Fruit fly (Drosophila melanogaster) whole organism, embryonic: Measurements from ENCODE around the gene Enoph.
A peak's percentile ranks its signal among the peaks of the same experiment; 100 is the strongest.

Source experiments
- Adf1 ChIP-seq: fragments of 200-800 bp; sonication (Bioruptor generic); IDR thresholded peaks from 2 replicates; pipeline ENCODE4 v1.3.6; 2022; ENCODE audit warnings: missing biosample characterization, missing genetic modification characterization
- B-H1 ChIP-seq: fragments of 200-800 bp; sonication (Bioruptor generic); IDR thresholded peaks from 3 replicates; pipeline ENCODE4 v1.3.6; 2022; ENCODE audit warnings: missing biosample characterization, missing genetic modification characterization
- Bdp1 ChIP-seq: fragments of 200-800 bp; sonication (Bioruptor generic); optimal IDR thresholded peaks from 3 replicates; lab custom pipeline; 2016; ENCODE audit warnings: missing biosample characterization, missing genetic modification characterization
- BtbVII ChIP-seq: fragments of 200-800 bp; sonication (Bioruptor generic); optimal IDR thresholded peaks from 3 replicates; lab custom pipeline; 2017; ENCODE audit warnings: missing biosample characterization, mild to moderate bottlenecking, missing genetic modification characterization
- CG10565 ChIP-seq: fragments of 200-800 bp; sonication (Bioruptor generic); optimal IDR thresholded peaks from 3 replicates; lab custom pipeline; 2016; ENCODE audit warnings: missing biosample characterization, mild to moderate bottlenecking, missing genetic modification characterization
- CG11398 ChIP-seq: fragments of 200-800 bp; sonication (Bioruptor generic); optimal IDR thresholded peaks from 2 replicates; lab custom pipeline; 2016; ENCODE audit warnings: missing biosample characterization, missing genetic modification characterization
- CG11560 ChIP-seq: fragments of 200-800 bp; sonication (Bioruptor generic); IDR thresholded peaks from 3 replicates; pipeline ENCODE4 v1.3.6; 2022; ENCODE audit warnings: missing biosample characterization, missing genetic modification characterization
- CG13775 ChIP-seq: fragments of 200-800 bp; sonication (Bioruptor generic); optimal IDR thresholded peaks from 3 replicates; lab custom pipeline; 2017; ENCODE audit warnings: missing biosample characterization, mild to moderate bottlenecking, missing genetic modification characterization
- CG14667 ChIP-seq: fragments of 200-800 bp; sonication (Bioruptor generic); IDR thresholded peaks from 2 replicates; pipeline ENCODE4 v1.3.6; 2022; ENCODE audit warnings: missing biosample characterization, missing genetic modification characterization
- CG17612 ChIP-seq: fragments of 200-800 bp; sonication (Bioruptor generic); IDR thresholded peaks from 2 replicates; pipeline ENCODE4 v1.3.6; 2022; ENCODE audit warnings: missing biosample characterization, missing genetic modification characterization
- CG2202 ChIP-seq: fragments of 200-800 bp; sonication (Bioruptor generic); optimal IDR thresholded peaks from 2 replicates; lab custom pipeline; 2018; ENCODE audit warnings: missing biosample characterization, mild to moderate bottlenecking, missing genetic modification characterization
- CG2712 ChIP-seq: fragments of 200-800 bp; optimal IDR thresholded peaks from 3 replicates; lab custom pipeline; 2019; ENCODE audit warnings: missing biosample characterization, mild to moderate bottlenecking, missing genetic modification characterization, moderate library complexity
- CG31365 ChIP-seq: fragments of 200-800 bp; sonication (Bioruptor generic); optimal IDR thresholded peaks from 2 replicates; lab custom pipeline; 2018; ENCODE audit warnings: missing biosample characterization, mild to moderate bottlenecking, missing genetic modification characterization
- CG3726 ChIP-seq: fragments of 200-800 bp; sonication (Bioruptor generic); IDR thresholded peaks from 3 replicates; pipeline ENCODE4, ENCODE4 v1.3.6; 2022; ENCODE audit warnings: missing biosample characterization, missing genetic modification characterization
- CG4424 ChIP-seq: fragments of 200-800 bp; sonication (Bioruptor generic); optimal IDR thresholded peaks from 3 replicates; lab custom pipeline; 2016; ENCODE audit warnings: missing biosample characterization, missing genetic modification characterization
- CG4820 ChIP-seq: fragments of 200-800 bp; sonication (Bioruptor generic); optimal IDR thresholded peaks from 3 replicates; lab custom pipeline; 2016; ENCODE audit warnings: missing biosample characterization, missing genetic modification characterization
- CG4854 ChIP-seq: fragments of 200-800 bp; sonication (Bioruptor generic); optimal IDR thresholded peaks from 2 replicates; lab custom pipeline; 2016; ENCODE audit warnings: missing biosample characterization, missing genetic modification characterization, inconsistent platforms
- CG5180 ChIP-seq: fragments of 200-800 bp; sonication (Bioruptor generic); optimal IDR thresholded peaks from 3 replicates; lab custom pipeline; 2017; ENCODE audit warnings: missing biosample characterization, missing genetic modification characterization, mild to moderate bottlenecking, moderate library complexity, missing genetic modification reagents
- CG6272 ChIP-seq: fragments of 200-800 bp; sonication (Bioruptor generic); IDR thresholded peaks from 2 replicates; pipeline ENCODE4 v1.3.6; 2022; ENCODE audit warnings: missing biosample characterization, missing genetic modification characterization
- CG6813 ChIP-seq: fragments of 200-800 bp; sonication (Bioruptor generic); optimal IDR thresholded peaks from 2 replicates; lab custom pipeline; 2017; ENCODE audit warnings: missing biosample characterization, missing genetic modification characterization, mild to moderate bottlenecking, moderate library complexity, missing genetic modification reagents
- CG7963 ChIP-seq: fragments of 200-800 bp; sonication (Bioruptor generic); IDR thresholded peaks from 3 replicates; pipeline ENCODE4 v1.3.6; 2022; ENCODE audit warnings: missing biosample characterization, missing genetic modification characterization; ENCODE audit not compliant: partially characterized antibody
- CG8478 ChIP-seq: fragments of >200 bp; optimal IDR thresholded peaks from 2 replicates; lab custom pipeline; 2018
- CG8765 ChIP-seq: fragments of 200-800 bp; sonication (Bioruptor generic); IDR thresholded peaks from 2 replicates; pipeline ENCODE4 v1.3.6; 2022; ENCODE audit warnings: missing biosample characterization, missing genetic modification characterization
- CHES-1-like ChIP-seq: fragments of 200-800 bp; sonication (Bioruptor generic); optimal IDR thresholded peaks from 2 replicates; lab custom pipeline; 2016; ENCODE audit warnings: missing biosample characterization, missing genetic modification characterization
- Camta ChIP-seq: fragments of 200-800 bp; sonication (Bioruptor generic); optimal IDR thresholded peaks from 2 replicates; lab custom pipeline; 2016; ENCODE audit warnings: missing biosample characterization, missing genetic modification characterization
- CrebB ChIP-seq: fragments of 200-800 bp; sonication (Bioruptor generic); optimal IDR thresholded peaks from 3 replicates; lab custom pipeline; 2018; ENCODE audit warnings: missing biosample characterization, mild to moderate bottlenecking, missing genetic modification characterization
- D19A ChIP-seq: fragments of 200-800 bp; optimal IDR thresholded peaks from 3 replicates; lab custom pipeline; 2019; ENCODE audit warnings: missing biosample characterization, mild to moderate bottlenecking, missing genetic modification characterization, moderate library complexity
- Doc2 ChIP-seq: fragments of 200-800 bp; sonication (Bioruptor generic); IDR thresholded peaks from 2 replicates; pipeline ENCODE4 v1.3.6; 2022; ENCODE audit warnings: missing biosample characterization, missing genetic modification characterization
- E2f1 ChIP-seq: fragments of 200-800 bp; sonication (Bioruptor generic); IDR thresholded peaks from 2 replicates; pipeline ENCODE4 v1.3.6; 2022; ENCODE audit warnings: missing biosample characterization, missing genetic modification characterization
- Mad ChIP-seq: fragments of 200-800 bp; sonication (Bioruptor generic); optimal IDR thresholded peaks from 2 replicates; lab custom pipeline; 2016; ENCODE audit warnings: missing biosample characterization, missing genetic modification characterization
- Mes4 ChIP-seq: fragments of 200-800 bp; sonication (Bioruptor generic); optimal IDR thresholded peaks from 2 replicates; lab custom pipeline; 2016; ENCODE audit warnings: missing biosample characterization, missing genetic modification characterization
- Ravus ChIP-seq: fragments of 200-800 bp; sonication (Bioruptor generic); IDR thresholded peaks from 2 replicates; pipeline ENCODE4 v1.3.6; 2022; ENCODE audit warnings: missing biosample characterization, missing genetic modification characterization
- Sry-β ChIP-seq: fragments of 200-800 bp; sonication (Bioruptor generic); optimal IDR thresholded peaks from 2 replicates; lab custom pipeline; 2018; ENCODE audit warnings: missing biosample characterization, mild to moderate bottlenecking, missing genetic modification characterization, moderate library complexity
- Tbp ChIP-seq: fragments of >200 bp; optimal IDR thresholded peaks from 2 replicates; lab custom pipeline; 2018; ENCODE audit warnings: missing biosample characterization, missing genetic modification characterization
- amos ChIP-seq: fragments of 200-800 bp; sonication (Bioruptor generic); IDR thresholded peaks from 2 replicates; pipeline ENCODE4 v1.3.6; 2022; ENCODE audit warnings: missing biosample characterization, missing genetic modification characterization; ENCODE audit not compliant: partially characterized antibody
- chn ChIP-seq: fragments of 200-800 bp; sonication (Bioruptor generic); optimal IDR thresholded peaks from 2 replicates; lab custom pipeline; 2016; ENCODE audit warnings: missing biosample characterization, missing genetic modification characterization
- dimm ChIP-seq: fragments of 200-800 bp; sonication (Bioruptor generic); IDR thresholded peaks from 2 replicates; pipeline ENCODE4 v1.3.6; 2022; ENCODE audit warnings: missing biosample characterization, missing genetic modification characterization
- disco-r ChIP-seq: fragments of 200-800 bp; sonication (Bioruptor generic); optimal IDR thresholded peaks from 2 replicates; lab custom pipeline; 2016; ENCODE audit warnings: missing biosample characterization, missing genetic modification characterization
- ham ChIP-seq: fragments of 200-800 bp; sonication (Bioruptor generic); IDR thresholded peaks from 2 replicates; pipeline ENCODE4 v1.3.6; 2022; ENCODE audit warnings: missing biosample characterization, missing genetic modification characterization
- hb ChIP-seq: fragments of 200-800 bp; sonication (Bioruptor generic); IDR thresholded peaks from 3 replicates; pipeline ENCODE4 v1.3.6; 2022; ENCODE audit warnings: missing biosample characterization, missing genetic modification characterization; ENCODE audit not compliant: partially characterized antibody
- jing ChIP-seq: fragments of 200-800 bp; sonication (Bioruptor generic); optimal IDR thresholded peaks from 2 replicates; lab custom pipeline; 2018; ENCODE audit warnings: missing biosample characterization, mild to moderate bottlenecking, missing genetic modification characterization
- jumu ChIP-seq: fragments of 200-800 bp; sonication (Bioruptor generic); optimal IDR thresholded peaks from 3 replicates; lab custom pipeline; 2016; ENCODE audit warnings: missing biosample characterization, missing genetic modification characterization
- kah ChIP-seq: fragments of 200-800 bp; sonication (Bioruptor generic); optimal IDR thresholded peaks from 2 replicates; lab custom pipeline; 2018; ENCODE audit warnings: missing biosample characterization, mild to moderate bottlenecking, missing genetic modification characterization
- lmd ChIP-seq: fragments of 200-800 bp; sonication (Bioruptor generic); IDR thresholded peaks from 2 replicates; pipeline ENCODE4 v1.3.6; 2022; ENCODE audit warnings: missing biosample characterization, missing genetic modification characterization
- prd ChIP-seq, 3 experiments: fragments of >200 bp in 2 of 3; fragments of 200-800 bp in 1 of 3; sonication (Bioruptor generic) in 1 of 3; optimal IDR thresholded peaks in 2 of 3; IDR thresholded peaks in 1 of 3; 2 replicates in 2 of 3; 3 replicates in 1 of 3; pipeline versions ENCODE4 v1.3.6 to Lab custom; 2017 to 2022; ENCODE audit warnings: missing biosample characterization in 1 of 3, missing genetic modification characterization in 1 of 3
- rib ChIP-seq: fragments of 200-800 bp; sonication (Bioruptor generic); IDR thresholded peaks from 2 replicates; pipeline ENCODE4 v1.3.6; 2022; ENCODE audit warnings: missing biosample characterization, missing genetic modification characterization
- sna ChIP-seq: fragments of 200-800 bp; sonication (Bioruptor generic); IDR thresholded peaks from 2 replicates; pipeline ENCODE4 v1.3.6; 2022; ENCODE audit warnings: missing biosample characterization, missing genetic modification characterization; ENCODE audit not compliant: partially characterized antibody
- tap ChIP-seq: fragments of 200-800 bp; optimal IDR thresholded peaks from 3 replicates; lab custom pipeline; 2019; ENCODE audit warnings: missing biosample characterization, mild to moderate bottlenecking, missing genetic modification characterization, moderate library complexity
- tgo ChIP-seq: fragments of 200-800 bp; sonication (Bioruptor generic); IDR thresholded peaks from 3 replicates; pipeline ENCODE4 v1.3.6; 2022; ENCODE audit warnings: missing biosample characterization, missing genetic modification characterization
- wor ChIP-seq: fragments of 200-800 bp; sonication (Bioruptor generic); IDR thresholded peaks from 2 replicates; pipeline ENCODE4 v1.3.6; 2022; ENCODE audit warnings: missing biosample characterization, missing genetic modification characterization
- zfh1 ChIP-seq: fragments of 200-800 bp; sonication (Bioruptor generic); IDR thresholded peaks from 3 replicates; pipeline ENCODE4 v1.3.6; 2022; ENCODE audit warnings: missing biosample characterization, missing genetic modification characterization

Gene Enoph

DNA sequence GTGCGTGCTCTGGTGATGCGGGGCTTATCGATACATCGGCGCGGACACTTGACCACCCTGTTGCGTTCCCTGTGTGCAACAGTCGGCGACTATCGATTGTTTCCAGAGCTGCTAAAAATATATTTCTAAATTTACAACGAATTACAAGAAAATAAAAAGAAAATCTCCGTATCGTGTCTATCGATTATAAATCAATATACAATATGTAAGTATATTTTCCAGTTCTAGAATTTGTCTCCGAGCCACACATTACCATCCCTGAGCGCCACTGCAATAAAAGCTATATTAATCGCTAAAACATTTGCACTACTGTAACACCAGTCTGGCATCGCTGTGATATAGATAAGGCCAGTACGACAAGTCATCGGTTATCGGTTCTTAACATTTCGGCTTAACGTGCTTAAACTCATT lies 24.3 kb downstream of the Enoph start, which contains the start of the genes Kat60 and Mms19 (continued):
- peak; percentile 96 for TF ChIP-seq amos (GFP tag; lab: Robert Waterston, UW)
- TF ChIP-seq CG4854 (GFP tag; lab: Kevin White, UChicago), result peak; percentile 55
- TF ChIP-seq CG2712 (tag; lab: Kevin White, UChicago), result peak; percentile 74
- no peak for TF ChIP-seq CG31365 (tag; lab: Kevin White, UChicago)
- no peak for TF ChIP-seq CG8478
- peak; percentile 94 for TF ChIP-seq hb (GFP tag; lab: Robert Waterston, UW)
- peak; percentile 42; the same call in 1 of the 2 replicates for TF ChIP-seq CG17612 (GFP tag; lab: Robert Waterston, UW)
- peak; percentile 16 for TF ChIP-seq Mes4 (GFP tag; lab: Kevin White, UChicago)
- no peak for TF ChIP-seq rib (GFP tag; lab: Robert Waterston, UW)
- peak; percentile 52; the same call in 1 of the 2 replicates for TF ChIP-seq CG8765 (GFP tag; lab: Robert Waterston, UW)
- TF ChIP-seq CG11398 (GFP tag; lab: Kevin White, UChicago), result no peak
- peak; percentile 67 for TF ChIP-seq Camta
- no peak for TF ChIP-seq disco-r (GFP tag; lab: Kevin White, UChicago)
- peak; percentile 70 for TF ChIP-seq CG6272 (GFP tag; lab: Robert Waterston, UW)
- no peak for TF ChIP-seq tap (tag; lab: Kevin White, UChicago)
- peak; percentile 62; the same call in 1 of the 2 replicates for TF ChIP-seq E2f1 (GFP tag; lab: Robert Waterston, UW)
- TF ChIP-seq lmd, result peak; percentile 59
- no peak for TF ChIP-seq dimm
- TF ChIP-seq chn (GFP tag; lab: Kevin White, UChicago), result peak; percentile 84
- peak; percentile 44 for TF ChIP-seq CG4820 (GFP tag; lab: Kevin White, UChicago)
- no peak for TF ChIP-seq jing (GFP tag; lab: Kevin White, UChicago)
- no peak for TF ChIP-seq prd (optimal IDR thresholded peaks at IDR 0.05; lab: Kevin White, UChicago)
- peak; percentile 84 for TF ChIP-seq prd (GFP tag; IDR thresholded peaks at IDR 0.05; lab: Robert Waterston, UW)
- TF ChIP-seq B-H1 (GFP tag; lab: Robert Waterston, UW), result peak; percentile 53
- peak; percentile 43 for TF ChIP-seq Bdp1
- TF ChIP-seq CG14667 (GFP tag; lab: Robert Waterston, UW), result peak; percentile 66
- TF ChIP-seq CG3726 (GFP tag; lab: Robert Waterston, UW), result 0 out of 3 replicates have a peak, but pooled peaks have one; percentile 11
- TF ChIP-seq CG6813 (GFP tag; lab: Kevin White, UChicago), result no peak
- TF ChIP-seq CG2202 (tag; lab: Kevin White, UChicago), result no peak
- peak; percentile 71 for TF ChIP-seq tgo (GFP tag; lab: Robert Waterston, UW)
- TF ChIP-seq sna (GFP tag; lab: Robert Waterston, UW), result peak; percentile 90
- TF ChIP-seq kah, result no peak
- TF ChIP-seq BtbVII (GFP tag; lab: Kevin White, UChicago), result no peak
- peak; percentile 64 for TF ChIP-seq CHES-1-like (GFP tag; lab: Kevin White, UChicago)
- peak; percentile 60 for TF ChIP-seq jumu (GFP tag; lab: Kevin White, UChicago)
- TF ChIP-seq wor (GFP tag; lab: Robert Waterston, UW), result peak; percentile 22; the same call in 1 of the 2 replicates
- peak; percentile 28; the same call in 1 of the 2 replicates for TF ChIP-seq Adf1 (GFP tag; lab: Robert Waterston, UW)
- TF ChIP-seq CG4424 (GFP tag; lab: Kevin White, UChicago), result no peak
- peak; percentile 73 for TF ChIP-seq Mad (GFP tag; lab: Kevin White, UChicago)
- TF ChIP-seq CG5180 (GFP tag; lab: Kevin White, UChicago), result no peak
- TF ChIP-seq CG10565 (GFP tag; lab: Kevin White, UChicago), result no peak
- TF ChIP-seq zfh1 (GFP tag; lab: Robert Waterston, UW), result peak; percentile 69; the same call in 2 of the 3 replicates
- TF ChIP-seq D19A (tag; lab: Kevin White, UChicago), result no peak
- TF ChIP-seq Ravus (GFP tag; lab: Robert Waterston, UW), result peak; percentile 8; the same call in 1 of the 2 replicates
- TF ChIP-seq CG13775, result peak; percentile 80
- TF ChIP-seq CrebB, result peak; percentile 6
- TF ChIP-seq Sry-β, result peak; percentile 95
- peak; percentile 14 for TF ChIP-seq Tbp (GFP tag; lab: Kevin White, UChicago)
- no peak for TF ChIP-seq Doc2 (GFP tag; lab: Robert Waterston, UW)
- TF ChIP-seq CG7963 (GFP tag; lab: Robert Waterston, UW), result peak; percentile 92
- peak; percentile 69; the same call in 2 of the 3 replicates for TF ChIP-seq CG11560 (tag; lab: Robert Waterston, UW)
- no peak for TF ChIP-seq ham (GFP tag; lab: Robert Waterston, UW)
